Worm (Caenorhabditis elegans) whole organism, L1 larva: Measurements from ENCODE around the gene eat-3.
A peak's percentile ranks its signal among the peaks of the same experiment; 100 is the strongest.

Experiments used
- C16A3.4 ChIP-seq: fragments of 150-350 bp; optimal IDR thresholded peaks from 2 replicates; lab custom pipeline; 2014; ENCODE audit warnings: missing biosample characterization, missing genetic modification characterization
- F16B12.6 ChIP-seq: fragments of 150-350 bp; optimal IDR thresholded peaks from 2 replicates; lab custom pipeline; 2014; ENCODE audit warnings: missing biosample characterization, missing genetic modification characterization
- Y116A8C.19 ChIP-seq: sonication (generic microtip); optimal IDR thresholded peaks from 2 replicates; lab custom pipeline; 2016; ENCODE audit warnings: missing compliant biosample characterization, missing genetic modification characterization, borderline replicate concordance
- aly-2 ChIP-seq: fragments of 150-350 bp; optimal IDR thresholded peaks from 2 replicates; lab custom pipeline; 2014; ENCODE audit warnings: missing biosample characterization, missing genetic modification characterization
- ama-1 ChIP-seq: fragments of 150-350 bp; optimal IDR thresholded peaks from 2 replicates; lab custom pipeline; 2014
- blmp-1 ChIP-seq: fragments of 150-350 bp; optimal IDR thresholded peaks from 2 replicates; lab custom pipeline; 2014; ENCODE audit warnings: missing biosample characterization, missing genetic modification characterization
- ceh-8 ChIP-seq: fragments of 200-800 bp; sonication (Bioruptor generic); optimal IDR thresholded peaks from 2 replicates; lab custom pipeline; 2018; ENCODE audit warnings: mild to moderate bottlenecking, missing genetic modification characterization, moderate library complexity, missing compliant biosample characterization
- ceh-90 ChIP-seq: sonication (generic microtip); optimal IDR thresholded peaks from 2 replicates; lab custom pipeline; 2016; ENCODE audit warnings: missing genetic modification characterization, missing compliant biosample characterization
- ces-1 ChIP-seq: fragments of 150-350 bp; optimal IDR thresholded peaks from 2 replicates; lab custom pipeline; 2014; ENCODE audit warnings: missing biosample characterization, missing genetic modification reagents, missing genetic modification characterization
- dpl-1 ChIP-seq, 3 experiments: fragments of 150-350 bp in 2 of 3; sonication (generic microtip) in 1 of 3; optimal IDR thresholded peaks; 2 replicates each; lab custom pipeline; 2014 to 2017; ENCODE audit warnings: missing biosample characterization in 3 of 3, missing genetic modification characterization in 3 of 3, missing genetic modification reagents in 3 of 3
- efl-3 ChIP-seq: fragments of 200-800 bp; sonication (Bioruptor generic); optimal IDR thresholded peaks from 2 replicates; lab custom pipeline; 2018; ENCODE audit warnings: mild to moderate bottlenecking, missing genetic modification characterization, missing compliant biosample characterization
- egl-13 ChIP-seq: sonication (generic microtip); optimal IDR thresholded peaks from 2 replicates; lab custom pipeline; 2016; ENCODE audit warnings: missing genotype, missing genetic modification reagents, missing genetic modification characterization, missing compliant biosample characterization
- elt-3 ChIP-seq, 6 experiments: fragments of 150-350 bp in 1 of 6; sonication (generic microtip); optimal IDR thresholded peaks; 2 replicates each; lab custom pipeline; 2017 to 2018; ENCODE audit warnings: missing biosample characterization in 6 of 6, missing genetic modification characterization in 6 of 6, inconsistent platforms in 1 of 6
- fkh-10 ChIP-seq: sonication (generic microtip); optimal IDR thresholded peaks from 2 replicates; lab custom pipeline; 2017; ENCODE audit warnings: missing biosample characterization, missing genetic modification reagents, missing genetic modification characterization
- fkh-4 ChIP-seq: sonication (generic microtip); optimal IDR thresholded peaks from 2 replicates; lab custom pipeline; 2016; ENCODE audit warnings: missing compliant biosample characterization, missing genetic modification characterization, borderline replicate concordance
- fkh-8 ChIP-seq: sonication (generic microtip); optimal IDR thresholded peaks from 2 replicates; lab custom pipeline; 2016; ENCODE audit warnings: mild to moderate bottlenecking, missing genetic modification characterization, missing compliant biosample characterization
- grh-1 ChIP-seq: fragments of 200-800 bp; sonication (Bioruptor generic); IDR thresholded peaks from 2 replicates; pipeline ENCODE4 v1.3.6; 2022; ENCODE audit warnings: missing genetic modification reagents, missing genetic modification characterization, missing compliant biosample characterization
- hlh-17 ChIP-seq: fragments of 200-800 bp; sonication (Bioruptor generic); optimal IDR thresholded peaks from 2 replicates; lab custom pipeline; 2018; ENCODE audit warnings: missing genetic modification characterization, mild to moderate bottlenecking, missing compliant biosample characterization, moderate library complexity, borderline replicate concordance
- isw-1 ChIP-seq: fragments of 200-800 bp; sonication (Bioruptor generic); IDR thresholded peaks from 2 replicates; pipeline ENCODE4 v1.3.6; 2022; ENCODE audit warnings: missing genetic modification characterization, missing compliant biosample characterization
- jun-1 ChIP-seq: fragments of 150-350 bp; optimal IDR thresholded peaks from 2 replicates; lab custom pipeline; 2014; ENCODE audit warnings: missing biosample characterization, missing genetic modification reagents, missing genetic modification characterization
- lin-14 ChIP-seq: fragments of 200-800 bp; sonication (Bioruptor generic); optimal IDR thresholded peaks from 2 replicates; lab custom pipeline; 2018; ENCODE audit warnings: mild to moderate bottlenecking, missing genetic modification characterization, moderate library complexity, missing compliant biosample characterization
- lin-15B ChIP-seq: fragments of 150-350 bp; sonication (generic microtip); optimal IDR thresholded peaks from 3 replicates; lab custom pipeline; 2014; ENCODE audit warnings: missing biosample characterization, missing genetic modification characterization
- lin-35 ChIP-seq, 2 experiments: fragments of 150-350 bp; optimal IDR thresholded peaks; 2 replicates each; lab custom pipeline; 2014; ENCODE audit warnings: missing biosample characterization in 2 of 2, missing genetic modification characterization in 2 of 2, missing genetic modification reagents in 2 of 2
- lir-3 ChIP-seq: sonication (generic microtip); optimal IDR thresholded peaks from 2 replicates; lab custom pipeline; 2016; ENCODE audit warnings: mild to moderate bottlenecking, missing genetic modification characterization, moderate library complexity, missing compliant biosample characterization; ENCODE audit not compliant: poor library complexity
- lsy-2 ChIP-seq, 2 experiments: fragments of 150-350 bp; optimal IDR thresholded peaks; 2 replicates each; lab custom pipeline; 2014; ENCODE audit warnings: missing biosample characterization in 2 of 2, missing genetic modification characterization in 2 of 2
- mab-9 ChIP-seq: fragments of 200-800 bp; sonication (Bioruptor generic); IDR thresholded peaks from 2 replicates; pipeline ENCODE4 v1.3.6; 2022; ENCODE audit warnings: missing genetic modification reagents, missing genetic modification characterization, missing compliant biosample characterization
- mdl-1 ChIP-seq, 2 experiments: fragments of 150-350 bp; optimal IDR thresholded peaks; 2 replicates each; lab custom pipeline; 2014 to 2017; ENCODE audit warnings: missing biosample characterization in 2 of 2, missing genetic modification characterization in 2 of 2, inconsistent platforms in 1 of 2
- mep-1 ChIP-seq: fragments of 150-350 bp; optimal IDR thresholded peaks from 2 replicates; lab custom pipeline; 2014; ENCODE audit warnings: missing biosample characterization, missing genetic modification characterization
- nhr-12 ChIP-seq: sonication (generic microtip); optimal IDR thresholded peaks from 2 replicates; lab custom pipeline; 2017; ENCODE audit warnings: missing biosample characterization, missing genetic modification characterization
- nhr-19 ChIP-seq: fragments of 200-800 bp; sonication (Bioruptor generic); conservative IDR thresholded peaks from 2 replicates; pipeline ENCODE4 v1.3.6; 2022; ENCODE audit warnings: missing genetic modification characterization, missing compliant biosample characterization
- nhr-20 ChIP-seq: sonication (generic microtip); optimal IDR thresholded peaks from 2 replicates; lab custom pipeline; 2016; ENCODE audit warnings: mild to moderate bottlenecking, missing genetic modification characterization, missing compliant biosample characterization
- nhr-71 ChIP-seq: sonication (generic microtip); optimal IDR thresholded peaks from 2 replicates; lab custom pipeline; 2016; ENCODE audit warnings: mild to moderate bottlenecking, missing genetic modification characterization, moderate library complexity, missing compliant biosample characterization
- nhr-77 ChIP-seq: fragments of 150-350 bp; optimal IDR thresholded peaks from 2 replicates; lab custom pipeline; 2014; ENCODE audit warnings: missing biosample characterization, missing genetic modification characterization
- nhr-84 ChIP-seq: sonication (generic microtip); optimal IDR thresholded peaks from 2 replicates; lab custom pipeline; 2017; ENCODE audit warnings: missing biosample characterization, missing genetic modification characterization
- nhr-85 ChIP-seq: sonication (generic microtip); peaks from one replicate; lab custom pipeline; 2016; ENCODE audit warnings: missing genetic modification characterization, inconsistent platforms, missing compliant biosample characterization
- pag-3 ChIP-seq: sonication (generic microtip); optimal IDR thresholded peaks from 2 replicates; lab custom pipeline; 2017; ENCODE audit warnings: missing genetic modification characterization, mild to moderate bottlenecking, missing compliant biosample characterization, antibody characterized with exemption, borderline replicate concordance; ENCODE audit not compliant: insufficient read depth
- pax-3 ChIP-seq: fragments of 200-800 bp; sonication (Bioruptor generic); optimal IDR thresholded peaks from 2 replicates; lab custom pipeline; 2018; ENCODE audit warnings: mild to moderate bottlenecking, missing genetic modification characterization, moderate library complexity, missing compliant biosample characterization
- pqm-1 ChIP-seq: sonication (generic microtip); optimal IDR thresholded peaks from 3 replicates; lab custom pipeline; 2017; ENCODE audit warnings: missing biosample characterization, missing genetic modification characterization
- rnt-1 ChIP-seq: sonication (generic microtip); optimal IDR thresholded peaks from 2 replicates; lab custom pipeline; 2016; ENCODE audit warnings: mild to moderate bottlenecking, missing genetic modification characterization, moderate library complexity, missing compliant biosample characterization
- skn-1 ChIP-seq: fragments of 150-350 bp; optimal IDR thresholded peaks from 2 replicates; lab custom pipeline; 2014; ENCODE audit warnings: missing biosample characterization, missing genetic modification characterization
- snu-23 ChIP-seq: sonication (generic microtip); optimal IDR thresholded peaks from 2 replicates; lab custom pipeline; 2016; ENCODE audit warnings: missing genetic modification characterization, missing compliant biosample characterization
- sptf-1 ChIP-seq: fragments of 150-350 bp; optimal IDR thresholded peaks from 2 replicates; lab custom pipeline; 2014; ENCODE audit warnings: missing biosample characterization, missing genetic modification characterization
- tlp-1 ChIP-seq: fragments of 150-350 bp; optimal IDR thresholded peaks from 2 replicates; lab custom pipeline; 2014; ENCODE audit warnings: missing biosample characterization, missing genetic modification characterization
- unc-30 ChIP-seq: sonication (generic microtip); optimal IDR thresholded peaks from 2 replicates; lab custom pipeline; 2017; ENCODE audit warnings: missing biosample characterization, missing genetic modification characterization
- unc-98 ChIP-seq: fragments of 200-800 bp; sonication (Bioruptor generic); IDR thresholded peaks from 2 replicates; pipeline ENCODE4 v1.3.6; 2022; ENCODE audit warnings: missing genetic modification characterization, missing compliant biosample characterization
- xbp-1 ChIP-seq: sonication (generic microtip); optimal IDR thresholded peaks from 2 replicates; lab custom pipeline; 2016; ENCODE audit warnings: missing genetic modification characterization, missing compliant biosample characterization
- zag-1 ChIP-seq: fragments of 150-350 bp; optimal IDR thresholded peaks from 2 replicates; lab custom pipeline; 2014; ENCODE audit warnings: missing biosample characterization, missing genetic modification characterization
- ztf-11 ChIP-seq, 2 experiments: sonication (generic microtip); optimal IDR thresholded peaks; 2 replicates each; lab custom pipeline; 2016 to 2017; ENCODE audit warnings: missing genetic modification characterization in 2 of 2, missing biosample characterization in 1 of 2, missing compliant biosample characterization in 1 of 2

eat-3 gene

DNA sequence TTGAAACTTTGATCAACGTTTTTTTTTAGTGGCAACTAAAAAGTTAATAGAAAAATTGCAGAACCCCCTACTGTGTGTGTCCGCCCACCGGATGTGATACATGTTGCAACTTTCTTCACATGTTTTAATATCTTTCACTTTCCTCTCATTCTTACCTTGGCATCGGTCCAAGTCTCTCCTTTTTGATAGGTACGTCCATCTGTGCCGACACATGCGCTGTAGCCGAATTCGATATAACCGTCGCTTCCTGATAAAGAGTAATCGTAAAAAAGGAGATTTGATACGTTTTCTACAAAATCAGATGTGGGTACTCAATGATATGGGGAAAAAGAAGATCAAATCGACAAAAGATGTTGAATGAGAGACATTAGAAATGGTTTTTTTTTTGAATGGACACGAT lies 20.4 kb downstream of the eat-3 start:
- no peak for TF ChIP-seq nhr-84
- no peak for TF ChIP-seq nhr-12
- TF ChIP-seq aly-2 = no peak
- no peak for TF ChIP-seq skn-1
- TF ChIP-seq fkh-8 (tag; lab: Kevin White, UChicago) = no peak
- TF ChIP-seq sptf-1 (tag; lab: Kevin White, UChicago) = no peak
- TF ChIP-seq lin-35 (GFP tag; optimal IDR thresholded peaks at IDR 0.05; lab: Kevin White, UChicago) = no peak
- no peak for TF ChIP-seq ama-1 (lab: Kevin White, UChicago)
- peak; percentile 91 for TF ChIP-seq blmp-1 (tag; lab: Kevin White, UChicago)
- no peak for TF ChIP-seq F16B12.6 (tag; lab: Kevin White, UChicago)
- no peak for TF ChIP-seq ces-1 (GFP tag; lab: Kevin White, UChicago)
- no peak for TF ChIP-seq rnt-1
- TF ChIP-seq pqm-1 (tag; lab: Kevin White, UChicago) = no peak
- TF ChIP-seq nhr-77 (tag; lab: Kevin White, UChicago) = no peak
- TF ChIP-seq nhr-20 (tag; lab: Kevin White, UChicago) = peak; percentile 32
- TF ChIP-seq jun-1 = no peak
- TF ChIP-seq unc-30 (tag; lab: Kevin White, UChicago) = no peak
- no peak for TF ChIP-seq lin-15B (tag; lab: Kevin White, UChicago)
- TF ChIP-seq nhr-71 (tag; lab: Kevin White, UChicago) = peak; percentile 34
- no peak for TF ChIP-seq pag-3 (tag; lab: Kevin White, UChicago)
- TF ChIP-seq C16A3.4 = no peak
- no peak for TF ChIP-seq xbp-1 (tag; lab: Kevin White, UChicago)
- TF ChIP-seq pax-3 (tag; lab: Kevin White, UChicago) = no peak
- no peak for TF ChIP-seq ztf-11 (tag; optimal IDR thresholded peaks at IDR 0.05; lab: Kevin White, UChicago)
- no peak for TF ChIP-seq lsy-2 (tag; optimal IDR thresholded peaks at IDR 0.05; lab: Kevin White, UChicago)
- TF ChIP-seq mab-9 (GFP tag; lab: Robert Waterston, UW) = no peak
- TF ChIP-seq isw-1 (GFP tag; lab: Robert Waterston, UW) = no peak
- no peak for TF ChIP-seq fkh-10 (GFP tag; lab: Kevin White, UChicago)
- TF ChIP-seq grh-1 = 0 out of 2 replicates have a peak, but pooled peaks have one; percentile 20
- TF ChIP-seq hlh-17 (GFP tag; lab: Kevin White, UChicago) = no peak
- TF ChIP-seq dpl-1 (GFP tag; optimal IDR thresholded peaks at IDR 0.05; lab: Kevin White, UChicago) = no peak
- TF ChIP-seq lin-14 (GFP tag; lab: Kevin White, UChicago) = peak; percentile 70
- TF ChIP-seq mdl-1 (tag; optimal IDR thresholded peaks at IDR 0.05; lab: Kevin White, UChicago) = no peak
- TF ChIP-seq ceh-90 = no peak
- TF ChIP-seq mep-1 (tag; lab: Kevin White, UChicago) = no peak
- TF ChIP-seq tlp-1 (tag; lab: Kevin White, UChicago) = no peak
- no peak for TF ChIP-seq lir-3 (tag; lab: Kevin White, UChicago)
- TF ChIP-seq snu-23 (GFP tag; lab: Kevin White, UChicago) = peak; percentile 27
- peak in 5 of 6 experiments; percentile 69 to 84 (median 79) for TF ChIP-seq elt-3 (tag; optimal IDR thresholded peaks at IDR 0.05; lab: Kevin White, UChicago)
- TF ChIP-seq efl-3 = no peak
- TF ChIP-seq fkh-4 = no peak
- 0 out of 2 replicates have a peak, but pooled peaks have one; percentile 4 for TF ChIP-seq nhr-19 (GFP tag; lab: Robert Waterston, UW)
- no peak for TF ChIP-seq egl-13 (tag; lab: Kevin White, UChicago)
- TF ChIP-seq zag-1 = no peak
- TF ChIP-seq ceh-8 (GFP tag; lab: Kevin White, UChicago) = no peak
- TF ChIP-seq unc-98 = no peak
- TF ChIP-seq Y116A8C.19 (tag; lab: Kevin White, UChicago) = no peak
- TF ChIP-seq nhr-85 (tag; lab: Kevin White, UChicago) = peak; percentile 63
